Fruit fly (Drosophila melanogaster): ENCODE results near the gene wg.

wg gene

DNA sequence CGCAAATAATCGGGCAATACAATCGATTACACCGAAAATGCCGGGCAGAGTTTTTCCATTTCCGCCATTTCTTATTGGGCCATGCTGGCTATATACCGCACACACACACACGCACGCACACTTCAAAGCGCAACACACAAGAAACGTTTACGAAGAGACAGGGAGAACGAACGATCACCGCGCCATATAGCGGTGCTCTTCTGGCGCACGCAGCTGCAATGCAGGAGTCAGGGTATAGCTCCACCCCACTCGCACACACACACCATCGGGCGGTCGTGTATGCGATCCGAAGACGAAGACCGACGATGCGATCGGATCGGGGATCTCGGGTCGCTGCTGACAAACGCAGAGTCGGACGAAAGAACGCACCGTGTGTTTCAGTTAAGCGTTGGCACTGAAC is at the start of gene wg:
TSS of gene wg (plus strand) at position 378 of the 400 bp plus-strand sequence.
- TF ChIP-seq noc (tag; optimal IDR thresholded peaks at IDR 0.05) = no peak

DNA sequence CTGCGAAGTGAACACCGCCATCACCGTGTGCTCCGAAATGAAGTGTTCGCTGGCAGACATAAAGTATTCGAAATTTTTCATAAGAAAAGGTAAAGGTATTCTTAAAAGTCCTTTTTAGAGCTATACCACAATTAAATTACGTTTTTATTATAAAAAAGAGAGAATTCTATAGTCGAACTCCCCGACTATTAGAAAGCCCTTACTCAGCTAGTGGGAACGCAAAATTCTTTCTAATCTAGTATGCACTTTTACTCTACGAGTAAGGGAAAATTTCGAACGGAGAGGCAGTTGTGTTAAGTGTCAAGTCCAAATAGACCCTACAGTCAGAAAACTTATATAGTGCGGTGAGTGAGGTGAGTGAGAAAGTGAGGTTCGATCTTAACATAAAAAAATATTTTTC is 49.7 kb upstream of the wg start, which contains the start of gene CG31909:
TSS of gene CG31909 (plus strand) at position 301 of the 400 bp plus-strand sequence.
- no peak for TF ChIP-seq noc (tag; optimal IDR thresholded peaks at IDR 0.05)

DNA sequence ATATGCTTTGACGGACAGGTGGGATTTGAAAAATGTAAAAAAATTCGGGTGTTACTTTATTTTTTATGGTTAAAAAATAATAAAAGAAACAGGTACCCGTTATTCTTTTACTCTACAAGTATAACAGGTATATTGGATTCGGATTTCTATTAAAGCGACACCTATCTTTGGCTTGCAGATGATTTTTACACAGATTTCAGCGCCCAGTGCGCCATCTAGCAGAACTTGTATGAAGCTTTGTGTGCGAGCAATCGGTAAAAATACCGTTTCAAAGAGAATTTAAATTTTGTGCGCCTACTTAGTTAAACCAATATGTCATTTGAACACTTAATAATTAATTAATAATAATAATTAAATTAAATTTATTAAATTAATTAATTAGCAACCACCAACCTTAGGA is 48.9 kb upstream of the wg start:
- TF ChIP-seq noc (tag; optimal IDR thresholded peaks at IDR 0.05) = no peak

DNA sequence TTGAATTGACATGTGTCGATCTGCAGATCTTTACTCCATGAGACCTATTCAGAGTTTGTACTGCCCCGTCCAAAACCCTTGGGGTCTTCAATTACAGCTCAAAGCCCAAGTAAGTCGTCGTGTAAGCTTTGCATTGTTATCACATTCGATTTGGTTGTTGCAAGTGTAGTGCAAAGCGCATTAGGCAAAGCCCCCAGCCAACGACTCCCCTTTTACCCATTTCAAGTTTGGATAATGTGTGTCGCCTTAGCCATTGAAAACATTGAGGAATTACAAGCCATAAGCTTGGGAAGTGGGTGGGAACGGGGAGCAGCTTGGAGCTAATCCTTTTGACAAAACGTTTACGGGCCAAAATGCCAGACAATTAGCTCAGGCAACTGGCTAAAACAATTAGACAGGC is 47.5 kb upstream of the wg start:
- no peak for TF ChIP-seq noc (tag; optimal IDR thresholded peaks at IDR 0.05)

DNA sequence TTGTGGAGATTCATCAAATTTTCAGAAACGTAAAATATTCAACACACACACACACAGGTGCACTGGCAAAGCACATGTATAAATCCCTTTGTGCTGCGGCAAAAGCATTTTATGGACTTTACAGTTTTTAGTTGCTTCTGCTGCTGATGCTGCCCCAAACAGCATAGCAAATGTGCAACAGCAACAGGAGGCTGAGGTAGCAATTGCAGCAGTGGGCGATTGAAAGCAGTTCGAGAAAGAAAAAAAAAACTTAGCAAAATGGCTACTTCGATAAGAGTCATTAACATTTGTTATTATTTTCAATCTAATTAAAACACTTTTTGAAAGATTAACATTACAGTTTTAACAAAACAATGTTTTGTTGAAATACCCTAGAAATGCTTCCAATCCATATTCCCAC is 46.7 kb upstream of the wg start:
- TF ChIP-seq noc (tag; optimal IDR thresholded peaks at IDR 0.05) = no peak

DNA sequence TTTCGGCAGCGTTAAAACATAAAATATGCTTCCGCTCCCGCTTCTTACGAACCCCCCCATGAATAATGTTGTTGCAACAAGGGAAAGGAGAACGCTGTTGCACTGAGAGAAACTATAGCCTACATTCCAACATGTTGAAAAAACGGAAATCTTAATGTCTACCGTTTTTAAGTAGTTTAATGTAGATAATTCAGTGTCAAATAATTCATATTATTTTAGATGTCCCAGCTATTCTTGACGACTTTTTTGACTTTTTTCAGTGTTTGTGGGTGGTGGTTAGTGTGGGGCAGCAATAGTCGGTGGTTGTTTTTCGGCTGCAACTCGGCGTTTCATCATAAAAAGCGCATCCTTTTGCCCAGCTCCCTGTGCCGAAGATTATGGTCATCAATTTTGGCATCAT is 45.0 kb upstream of the wg start:
- no peak for TF ChIP-seq noc (tag; optimal IDR thresholded peaks at IDR 0.05)

DNA sequence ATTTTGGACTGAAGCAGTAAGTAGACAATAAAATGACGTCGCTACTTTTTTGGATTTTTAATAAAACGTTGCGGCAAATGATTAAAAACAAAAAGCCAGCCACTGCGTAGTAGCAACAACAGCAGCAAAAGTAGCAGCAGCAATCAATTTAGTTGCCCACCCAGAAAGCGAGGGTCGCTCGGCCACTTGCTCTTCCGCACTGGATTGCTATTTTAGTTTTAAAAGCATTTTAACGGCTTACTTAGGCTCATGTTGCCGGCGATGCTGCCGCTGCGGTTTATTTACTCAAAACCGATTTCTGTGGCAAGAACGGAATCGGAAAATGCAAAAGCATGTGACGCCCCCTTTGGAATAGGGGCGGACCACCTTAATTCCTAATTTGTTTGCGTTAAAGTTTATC is 44.4 kb upstream of the wg start:
- TF ChIP-seq noc (tag; optimal IDR thresholded peaks at IDR 0.05) = no peak

DNA sequence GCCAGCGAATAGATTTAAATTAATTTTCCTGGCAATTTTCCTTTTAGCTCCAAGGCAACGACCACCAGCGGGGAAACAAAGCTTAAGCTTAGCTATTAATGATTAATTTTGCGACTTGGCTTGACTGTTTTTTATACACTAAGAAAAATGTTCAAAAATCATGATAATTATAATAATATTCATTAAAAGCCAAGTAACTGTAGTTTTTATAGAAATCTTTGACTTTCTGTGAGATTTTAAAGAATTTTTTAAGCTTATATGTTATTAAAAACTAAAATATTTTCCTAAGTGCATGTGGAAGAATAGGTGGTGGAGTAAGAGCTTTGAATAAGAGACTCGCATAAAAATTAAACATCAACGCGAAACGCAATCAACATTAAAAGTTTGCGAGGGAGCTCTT is 42.6 kb upstream of the wg start:
- TF ChIP-seq noc (tag; optimal IDR thresholded peaks at IDR 0.05) = no peak

DNA sequence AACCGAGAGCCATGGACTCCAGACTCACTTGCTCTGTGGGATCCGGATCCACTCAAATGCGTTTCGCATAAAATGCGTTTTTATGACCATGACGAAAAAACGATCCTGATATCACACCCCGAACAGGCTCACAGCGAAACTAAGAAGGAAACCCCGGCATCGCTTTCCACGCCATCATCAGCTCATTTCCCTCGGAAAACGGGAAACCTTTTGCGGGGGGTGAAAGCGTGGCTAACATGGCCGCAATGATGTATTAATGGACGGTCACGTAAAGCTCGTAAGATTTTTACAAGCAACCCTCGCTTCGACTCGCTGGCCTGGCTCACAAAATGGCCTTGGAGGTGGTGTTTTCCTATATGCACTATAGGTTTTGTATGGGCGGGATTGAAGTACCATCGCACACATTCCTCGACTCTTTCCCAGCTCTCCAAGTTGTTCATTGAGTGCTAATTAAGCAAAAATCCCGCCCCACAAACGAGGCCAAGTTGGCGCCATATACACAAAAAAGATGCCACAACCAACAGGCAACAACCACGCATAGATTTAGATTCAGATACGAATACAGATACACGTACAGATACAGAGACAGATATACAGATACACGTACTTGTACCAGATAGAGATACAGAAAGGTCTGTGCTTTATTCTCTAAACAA is 41.9 kb upstream of the wg start:
- no peak for TF ChIP-seq noc (tag; optimal IDR thresholded peaks at IDR 0.05)

DNA sequence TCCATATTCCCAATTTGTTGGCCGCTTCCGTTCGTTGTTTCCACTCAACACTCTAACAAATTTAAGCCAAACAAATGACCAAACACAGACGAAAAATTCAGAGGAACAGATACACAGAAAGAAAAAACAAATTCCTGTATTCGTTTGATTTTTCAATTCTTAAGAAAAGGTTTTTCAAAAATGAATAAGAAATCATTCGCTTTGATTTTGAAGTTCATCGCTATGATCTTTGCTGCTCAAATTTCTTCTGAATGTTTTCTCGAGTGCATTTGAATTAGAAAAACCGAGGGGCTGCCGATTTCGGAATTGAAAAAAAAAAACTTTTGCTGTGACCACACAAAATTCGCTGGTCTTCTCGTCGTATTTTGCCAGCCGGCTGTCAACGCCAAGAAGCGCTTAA is 41.0 kb upstream of the wg start:
- TF ChIP-seq noc (tag; optimal IDR thresholded peaks at IDR 0.05) = no peak

DNA sequence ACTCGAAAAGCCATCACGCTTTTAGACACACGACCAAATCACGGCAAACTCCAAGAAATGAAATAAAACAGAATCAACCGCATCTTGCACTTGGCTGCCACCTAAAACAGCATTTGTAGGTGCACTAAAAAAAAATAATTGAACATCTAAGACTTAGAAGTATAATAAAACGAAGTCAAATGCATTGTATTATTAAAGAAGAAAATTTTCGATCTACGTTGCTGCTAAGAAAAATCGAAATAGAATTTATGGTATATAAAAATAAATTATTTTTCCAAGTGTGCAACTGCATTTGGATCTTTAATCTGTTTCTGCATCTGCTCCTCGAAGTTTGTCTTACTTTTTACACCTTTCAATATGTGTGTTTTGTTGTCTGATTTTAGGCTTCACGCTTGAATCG is 36.7 kb upstream of the wg start:
- no peak for TF ChIP-seq noc (tag; optimal IDR thresholded peaks at IDR 0.05)

DNA sequence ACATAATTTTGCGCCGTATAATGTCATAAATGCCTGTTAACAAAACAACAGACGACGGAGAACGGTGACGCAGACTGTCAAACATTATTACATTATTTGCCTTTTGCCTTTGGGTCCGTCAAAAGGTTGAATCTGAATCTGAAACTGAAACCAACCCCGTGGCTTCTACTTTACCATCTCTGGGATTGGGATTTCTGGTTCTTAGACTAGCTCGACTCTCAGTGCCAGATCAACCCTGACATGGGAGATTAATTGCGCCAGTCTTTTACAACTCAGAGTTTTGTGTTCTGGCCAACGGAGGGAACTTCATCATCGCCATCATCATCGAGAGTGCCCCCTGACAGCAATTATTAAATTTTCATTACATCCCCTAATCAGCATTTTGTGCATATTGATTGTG is 34.5 kb upstream of the wg start:
- no peak for TF ChIP-seq noc (tag; optimal IDR thresholded peaks at IDR 0.05)

DNA sequence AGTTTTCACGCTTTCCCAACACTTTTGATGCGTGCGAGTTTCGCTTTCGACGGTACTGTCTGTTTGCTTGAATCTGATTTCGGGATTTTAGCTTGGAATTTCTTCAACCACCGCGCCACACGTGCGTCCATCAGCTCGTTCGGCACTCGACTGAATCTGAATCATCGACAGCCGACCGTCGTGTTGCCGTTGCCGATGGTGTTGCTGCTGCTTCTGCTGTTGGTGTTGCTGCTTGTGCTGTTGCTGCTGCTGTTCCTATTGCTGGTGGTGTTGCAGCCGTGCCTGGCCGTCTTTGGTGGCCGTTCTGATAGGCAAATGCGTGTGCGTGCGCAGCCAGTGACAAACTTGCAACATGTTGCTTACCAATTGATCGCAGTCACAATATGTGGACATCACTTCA is 29.9 kb upstream of the wg start, which contains the start of gene Wnt4:
TSS of gene Wnt4 (minus strand) at position 155 of the 400 bp plus-strand sequence.
- TF ChIP-seq noc (tag; optimal IDR thresholded peaks at IDR 0.05) = no peak

DNA sequence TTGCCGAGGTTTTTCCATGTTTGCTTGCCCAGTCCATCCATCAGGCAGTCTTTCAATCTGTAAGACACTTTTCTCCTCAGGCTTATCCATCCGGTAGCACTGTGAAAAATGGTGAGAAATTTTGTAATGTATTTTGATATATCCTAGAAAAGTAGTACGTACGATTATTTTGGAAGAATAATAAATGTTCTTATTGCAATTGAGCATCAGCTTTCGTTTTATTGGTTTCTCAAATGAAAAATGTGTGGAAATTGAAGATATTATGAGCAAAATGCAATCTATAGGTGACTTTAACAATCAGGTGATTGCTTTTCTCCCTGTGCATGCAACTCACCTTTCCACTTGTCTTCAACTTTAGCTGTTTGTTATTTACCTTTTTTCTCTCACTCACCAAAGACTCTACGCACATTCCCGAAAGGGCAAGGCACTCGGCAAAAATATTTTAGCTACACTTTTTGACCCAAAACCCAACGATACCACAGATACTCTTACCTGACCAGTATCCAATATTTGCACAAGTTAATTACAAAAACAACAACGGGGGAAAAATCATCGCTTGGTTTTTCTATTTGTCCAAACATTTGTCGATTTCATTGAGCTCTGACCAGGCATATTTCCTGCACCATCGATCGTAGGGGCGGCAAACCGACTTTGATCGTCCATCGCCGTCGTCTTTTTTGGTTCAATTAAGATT is 29.2 kb upstream of the wg start:
- no peak for TF ChIP-seq noc (tag; optimal IDR thresholded peaks at IDR 0.05)

DNA sequence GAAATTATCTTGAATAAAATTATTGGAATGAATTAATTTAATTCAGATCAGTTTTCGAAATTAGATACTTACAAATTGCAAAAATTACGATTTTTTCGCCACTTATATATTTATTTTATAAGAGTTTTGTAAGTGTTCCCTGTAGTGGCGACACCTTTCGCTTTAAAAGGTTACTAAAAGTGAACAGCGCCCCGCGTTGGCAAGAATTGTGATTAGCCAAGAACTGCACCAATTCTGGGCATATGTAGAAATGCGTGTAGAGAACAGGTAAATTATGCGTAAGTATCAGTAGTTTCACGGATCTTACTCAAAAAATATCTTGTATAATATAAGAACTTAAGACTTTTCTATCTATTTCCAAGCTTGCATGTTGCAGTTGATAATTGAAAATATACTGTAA is 25.5 kb upstream of the wg start:
- TF ChIP-seq noc (tag; optimal IDR thresholded peaks at IDR 0.05) = no peak

DNA sequence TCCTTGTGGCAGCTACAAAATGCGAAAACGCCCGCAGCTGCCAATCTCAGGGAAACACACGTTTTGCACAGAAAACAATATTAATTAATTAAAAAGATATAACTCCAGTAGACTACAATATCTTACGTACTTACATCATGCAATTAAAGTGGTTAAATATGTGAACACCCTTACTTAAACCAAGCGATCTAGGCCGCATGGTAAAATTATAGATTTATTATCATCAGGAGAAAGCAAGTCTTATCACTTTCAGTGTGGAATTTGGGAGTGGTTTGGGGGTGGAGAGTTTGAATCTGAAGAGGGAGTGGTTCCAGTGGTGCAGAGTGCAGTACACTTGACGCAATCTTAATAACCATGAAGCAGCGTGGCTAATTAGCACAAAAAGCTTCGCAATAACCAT is 24.8 kb upstream of the wg start:
- no peak for TF ChIP-seq noc (tag; optimal IDR thresholded peaks at IDR 0.05)

DNA sequence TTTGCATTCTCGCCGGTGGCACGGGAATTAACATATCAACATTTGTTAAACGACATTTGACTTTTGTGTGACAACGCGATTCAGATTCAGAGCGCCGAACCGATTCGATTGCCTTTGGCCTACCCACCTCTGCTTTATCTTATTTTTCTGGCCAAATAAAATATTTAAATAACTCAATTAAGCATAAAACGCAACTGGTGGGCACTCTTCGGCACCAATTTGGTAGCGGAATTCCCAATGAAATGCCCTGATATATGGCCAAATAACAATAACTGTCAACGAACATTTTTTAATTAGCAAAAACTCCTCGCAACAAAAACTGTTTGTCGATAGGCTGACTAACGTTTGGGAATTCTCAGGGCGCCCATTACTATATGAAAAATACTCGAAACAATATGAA is 22.8 kb upstream of the wg start:
- no peak for TF ChIP-seq noc (tag; optimal IDR thresholded peaks at IDR 0.05)

DNA sequence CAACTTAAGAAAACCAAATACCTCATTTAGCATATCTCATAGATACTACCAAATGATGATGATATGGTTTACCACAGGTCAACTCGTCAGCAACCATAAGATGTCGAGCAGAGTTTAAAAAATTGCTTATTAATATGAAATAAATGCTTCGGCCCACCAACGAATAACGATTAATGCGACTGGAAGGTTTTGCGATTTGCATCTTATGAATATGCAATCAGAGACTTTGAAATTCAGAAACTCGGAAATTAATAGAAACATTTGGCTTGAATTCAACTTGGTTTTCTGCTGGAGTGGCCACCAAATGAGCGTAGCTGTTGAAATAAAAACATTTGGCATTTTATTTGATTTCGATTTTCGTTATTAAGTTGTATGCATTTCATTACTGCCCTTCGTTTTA is 22.2 kb upstream of the wg start:
- TF ChIP-seq noc (tag; optimal IDR thresholded peaks at IDR 0.05) = peak; percentile 33

Measured in whole organism, larva.